Worm (Caenorhabditis elegans) whole organism, L3 larva: ENCODE data around the gene C39F7.1.

Source experiments
- daf-12 ChIP-seq: fragments of 150-350 bp; optimal IDR thresholded peaks from 2 replicates; lab custom pipeline; 2014; ENCODE audit warnings: missing biosample characterization, missing genetic modification reagents, missing genetic modification characterization
- egl-27 ChIP-seq: sonication (generic microtip); optimal IDR thresholded peaks from 4 replicates; lab custom pipeline; 2017; ENCODE audit warnings: missing biosample characterization, missing genetic modification reagents, missing genetic modification characterization
- elt-2 ChIP-seq: sonication (generic microtip); optimal IDR thresholded peaks from 2 replicates; lab custom pipeline; 2016; ENCODE audit warnings: missing genetic modification reagents, mild to moderate bottlenecking, missing genetic modification characterization, missing compliant biosample characterization
- fkh-10 ChIP-seq: sonication (generic microtip); optimal IDR thresholded peaks from 2 replicates; lab custom pipeline; 2017; ENCODE audit warnings: missing biosample characterization, missing genetic modification reagents, missing genetic modification characterization
- lin-15B ChIP-seq: fragments of 150-350 bp; optimal IDR thresholded peaks from 2 replicates; lab custom pipeline; 2014; ENCODE audit warnings: missing biosample characterization, missing genetic modification characterization
- nhr-11 ChIP-seq: fragments of 150-350 bp; optimal IDR thresholded peaks from 2 replicates; lab custom pipeline; 2014; ENCODE audit warnings: missing biosample characterization, missing genetic modification characterization
- nhr-23 ChIP-seq: fragments of 150-350 bp; optimal IDR thresholded peaks from 2 replicates; lab custom pipeline; 2014; ENCODE audit warnings: missing biosample characterization, missing genetic modification reagents, missing genetic modification characterization
- nhr-237 ChIP-seq: fragments of 150-350 bp; optimal IDR thresholded peaks from 2 replicates; lab custom pipeline; 2014; ENCODE audit warnings: missing biosample characterization, missing genetic modification characterization
- nhr-76 ChIP-seq: fragments of 150-350 bp; sonication (generic microtip); optimal IDR thresholded peaks from 5 replicates; lab custom pipeline; 2014; ENCODE audit warnings: missing biosample characterization, missing genetic modification characterization
- sea-2 ChIP-seq: fragments of 150-350 bp; sonication (generic microtip); optimal IDR thresholded peaks from 4 replicates; lab custom pipeline; 2014; ENCODE audit warnings: missing biosample characterization, missing genetic modification reagents, missing genetic modification characterization
- skn-1 ChIP-seq: fragments of 150-350 bp; optimal IDR thresholded peaks from 2 replicates; lab custom pipeline; 2014; ENCODE audit warnings: missing biosample characterization, missing genetic modification characterization
- ztf-11 ChIP-seq: fragments of 150-350 bp; optimal IDR thresholded peaks from 2 replicates; lab custom pipeline; 2014; ENCODE audit warnings: missing biosample characterization, missing genetic modification characterization
- ztf-4 ChIP-seq: fragments of 150-350 bp; optimal IDR thresholded peaks from 2 replicates; lab custom pipeline; 2014; ENCODE audit warnings: missing biosample characterization, missing genetic modification characterization

- no peak for TF ChIP-seq nhr-23
- no peak for TF ChIP-seq sea-2 (GFP tag; lab: Kevin White, UChicago)
- no peak for TF ChIP-seq elt-2 (tag; lab: Kevin White, UChicago)
- no peak for TF ChIP-seq ztf-4
- no peak for TF ChIP-seq egl-27 (tag; lab: Kevin White, UChicago)
- no peak for TF ChIP-seq ztf-11 (tag; lab: Kevin White, UChicago)
- TF ChIP-seq daf-12 (tag; lab: Kevin White, UChicago), result no peak
- TF ChIP-seq nhr-76 (tag; lab: Kevin White, UChicago), result no peak
- no peak for TF ChIP-seq nhr-237
- TF ChIP-seq lin-15B, result no peak
- TF ChIP-seq fkh-10 (GFP tag; lab: Kevin White, UChicago), result no peak
- no peak for TF ChIP-seq skn-1 (tag; lab: Kevin White, UChicago)
- no peak for TF ChIP-seq nhr-11 (tag; lab: Kevin White, UChicago)
Measured at ce11 chrV:1305846-1306245, 45.7 kb downstream of the C39F7.1 start.
